Worm (Caenorhabditis elegans) whole organism, mixed stage, embryonic: ENCODE measurements around the gene C18B2.5.

Source experiments
- blmp-1 ChIP-seq: fragments of 150-350 bp; optimal IDR thresholded peaks from 2 replicates; lab custom pipeline; 2014; ENCODE audit warnings: missing biosample characterization, missing genetic modification characterization
- ceh-39 ChIP-seq: fragments of 150-350 bp; optimal IDR thresholded peaks from 2 replicates; lab custom pipeline; 2014; ENCODE audit warnings: missing biosample characterization, missing genetic modification characterization
- elt-3 ChIP-seq: fragments of 150-350 bp; optimal IDR thresholded peaks from 2 replicates; lab custom pipeline; 2014; ENCODE audit warnings: missing biosample characterization, missing genetic modification characterization
- flh-1 ChIP-seq: fragments of 200-800 bp; sonication (Bioruptor generic); optimal IDR thresholded peaks from 2 replicates; lab custom pipeline; 2018; ENCODE audit warnings: mild to moderate bottlenecking, missing genetic modification characterization, moderate library complexity, missing compliant biosample characterization
- lsy-2 ChIP-seq: fragments of 150-350 bp; optimal IDR thresholded peaks from 2 replicates; lab custom pipeline; 2014; ENCODE audit warnings: missing biosample characterization, missing genetic modification characterization
- mep-1 ChIP-seq: fragments of 150-350 bp; optimal IDR thresholded peaks from 2 replicates; lab custom pipeline; 2017; ENCODE audit warnings: missing biosample characterization, missing genetic modification reagents, missing genetic modification characterization, inconsistent platforms
- nhr-2 ChIP-seq: fragments of 150-350 bp; optimal IDR thresholded peaks from 2 replicates; lab custom pipeline; 2014; ENCODE audit warnings: missing biosample characterization, missing genetic modification characterization
- nhr-76 ChIP-seq: sonication (generic microtip); optimal IDR thresholded peaks from 2 replicates; lab custom pipeline; 2017; ENCODE audit warnings: missing biosample characterization, missing genetic modification characterization
- pha-4 ChIP-seq: fragments of 150-350 bp; optimal IDR thresholded peaks from 2 replicates; lab custom pipeline; 2018; ENCODE audit warnings: missing biosample characterization, missing genetic modification reagents, missing genetic modification characterization
- snpc-4 ChIP-seq: fragments of 150-350 bp; optimal IDR thresholded peaks from 2 replicates; lab custom pipeline; 2014; ENCODE audit warnings: missing biosample characterization, missing genetic modification characterization
- unc-62 ChIP-seq: fragments of 150-350 bp; optimal IDR thresholded peaks from 2 replicates; lab custom pipeline; 2014; ENCODE audit warnings: missing biosample characterization, missing genetic modification reagents, missing genetic modification characterization
- ztf-11 ChIP-seq: fragments of 150-350 bp; optimal IDR thresholded peaks from 2 replicates; lab custom pipeline; 2014; ENCODE audit warnings: missing biosample characterization, missing genetic modification characterization

DNA sequence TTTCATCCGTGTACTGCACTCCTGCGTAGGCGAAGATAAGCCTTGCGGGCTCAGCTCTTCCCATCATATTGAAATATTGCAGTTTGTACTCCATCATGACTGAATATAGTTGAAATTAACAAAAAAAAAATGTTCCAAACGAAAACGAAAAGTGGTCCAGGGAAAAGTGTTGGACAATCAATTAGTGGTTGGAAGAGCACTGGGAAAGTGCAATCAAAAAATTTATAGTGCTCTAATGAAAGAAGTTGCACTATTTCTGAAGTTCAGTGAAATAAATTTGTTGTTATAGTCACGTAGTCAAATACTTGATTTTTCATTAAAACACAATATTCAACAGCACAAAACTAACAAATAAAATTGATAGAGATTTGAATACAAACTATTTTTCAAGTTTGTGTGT lies 22.8 kb upstream of the C18B2.5 start, which contains the start of gene gst-11:
- TF ChIP-seq ztf-11 (no peak), unc-62 (GFP tag; lab: Kevin White, UChicago) (no peak), snpc-4 (tag; lab: Kevin White, UChicago) (no peak), lsy-2 (tag; lab: Kevin White, UChicago) (no peak), flh-1 (GFP tag; lab: Kevin White, UChicago) (no peak), ceh-39 (no peak), pha-4 (no peak), blmp-1 (tag; lab: Kevin White, UChicago) (no peak), elt-3 (no peak), mep-1 (tag; lab: Kevin White, UChicago) (no peak), nhr-2 (tag; lab: Kevin White, UChicago) (no peak), nhr-76 (tag; lab: Kevin White, UChicago) (no peak)
